Worm (Caenorhabditis elegans): ENCODE measurements around the gene Y39H10B.3.
A peak's percentile ranks its signal among the peaks of the same experiment; 100 is the strongest.

Gene Y39H10B.3

DNA sequence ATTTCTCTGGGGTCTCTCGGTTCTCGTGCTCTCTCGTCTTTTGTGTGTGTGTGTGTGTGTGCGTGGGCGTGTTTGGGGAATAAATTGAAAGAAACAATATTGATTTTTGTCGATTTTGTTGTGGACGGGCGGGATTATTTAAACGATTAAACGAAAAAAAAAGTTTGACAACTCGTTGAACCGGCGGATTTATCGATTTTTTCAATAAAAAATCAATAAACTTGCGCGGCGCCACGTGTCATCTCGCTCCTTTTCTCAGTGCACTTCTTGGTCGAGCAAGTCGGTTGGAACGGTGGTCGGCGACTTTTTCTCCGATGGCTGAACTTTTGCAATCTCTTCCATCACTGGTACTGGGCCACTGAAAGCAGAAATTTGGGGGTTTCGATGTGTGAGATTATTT lies 42.4 kb downstream of the Y39H10B.3 start:
- TF ChIP-seq lin-15B (tag; optimal IDR thresholded peaks at IDR 0.05), result no peak
- peak; percentile 52 for TF ChIP-seq ceh-28 (tag; optimal IDR thresholded peaks at IDR 0.05)
- no peak for TF ChIP-seq nhr-11 (tag; optimal IDR thresholded peaks at IDR 0.05)
- TF ChIP-seq elt-1 (tag; optimal IDR thresholded peaks at IDR 0.05), result no peak

- TF ChIP-seq elt-2 (tag; optimal IDR thresholded peaks at IDR 0.05) (no peak), nhr-25 (tag; optimal IDR thresholded peaks at IDR 0.05) (no peak), hmg-11 (tag; optimal IDR thresholded peaks at IDR 0.05) (no peak), nhr-28 (tag; optimal IDR thresholded peaks at IDR 0.05) (no peak), nhr-43 (tag; optimal IDR thresholded peaks at IDR 0.05; ENCODE audit: poor library complexity, severe bottlenecking) (no peak), nhr-12 (tag; optimal IDR thresholded peaks at IDR 0.05) (no peak), ZK546.5 (tag; optimal IDR thresholded peaks at IDR 0.05) (no peak), ceh-28 (tag; optimal IDR thresholded peaks at IDR 0.05) (no peak), nfya-1 (tag; optimal IDR thresholded peaks at IDR 0.05; ENCODE audit: insufficient read depth) (no peak), mml-1 (tag; optimal IDR thresholded peaks at IDR 0.05) (no peak)
These were observed 44.2 kb downstream of the Y39H10B.3 start for ce11 chrV:3714750-3715149.

DNA sequence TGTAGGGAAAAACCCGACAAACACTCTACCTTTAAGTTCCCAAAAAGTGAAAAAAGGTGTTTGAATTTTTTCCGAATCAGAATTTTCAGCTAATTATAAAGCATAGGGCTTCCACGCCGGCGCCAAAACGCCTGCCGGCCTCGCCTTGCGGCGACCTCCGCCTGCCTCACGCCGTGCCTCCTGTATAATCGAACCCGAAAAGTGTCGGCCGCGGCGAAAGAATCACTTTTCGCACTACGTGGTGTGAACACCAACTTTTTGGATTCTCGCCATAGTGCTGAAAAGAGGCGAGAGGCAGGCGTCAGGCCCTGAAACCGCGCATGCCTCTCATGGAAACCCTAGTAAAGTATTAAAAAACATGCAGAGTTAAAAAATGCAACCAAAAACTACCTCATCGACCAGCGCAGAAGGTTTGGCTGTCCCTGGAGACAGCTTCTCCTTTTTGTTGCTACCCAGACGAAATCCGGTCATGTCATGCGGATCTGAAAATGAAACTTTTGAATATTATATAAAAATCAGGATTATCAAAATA lies 45.0 kb downstream of the Y39H10B.3 start, which contains the start of gene nrsn-1:
TSS of gene nrsn-1 (minus strand) at position 482 of the 532 bp plus-strand sequence.
- no peak for TF ChIP-seq lin-39 (tag; optimal IDR thresholded peaks at IDR 0.05)

DNA sequence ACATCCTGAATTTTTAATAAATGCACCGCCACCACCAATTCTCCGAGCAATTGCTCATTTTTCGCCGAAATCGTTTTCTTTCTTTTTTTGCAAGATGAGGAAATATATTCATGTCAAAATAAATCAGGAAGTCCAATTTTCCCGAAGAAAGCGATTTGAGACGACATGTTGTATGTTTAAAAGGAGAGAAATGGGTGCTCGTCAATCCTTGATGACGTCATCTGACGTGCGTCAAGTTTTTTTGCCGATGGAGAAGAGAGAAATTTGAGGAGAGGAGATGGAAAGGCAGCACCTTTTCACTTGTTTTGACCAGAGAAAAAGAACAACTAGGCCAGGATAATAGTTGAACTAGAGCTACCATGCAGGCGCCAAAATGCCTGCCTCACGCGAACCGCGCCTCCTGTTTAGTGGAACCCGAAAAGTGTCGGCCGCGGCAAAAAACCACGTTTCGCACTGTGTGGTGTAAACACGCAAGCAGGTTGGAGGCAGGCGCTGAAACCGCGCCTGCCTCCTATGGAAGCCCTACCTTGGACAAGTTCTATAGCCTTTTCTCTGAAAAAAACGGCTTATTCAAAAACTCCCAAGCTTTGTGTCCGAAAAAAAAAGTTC lies 45.8 kb downstream of the Y39H10B.3 start:
- no peak for TF ChIP-seq nhr-28 (tag; optimal IDR thresholded peaks at IDR 0.05)
- TF ChIP-seq skn-1 (tag; optimal IDR thresholded peaks at IDR 0.05), result no peak
- TF ChIP-seq nfya-1 (tag; optimal IDR thresholded peaks at IDR 0.05; ENCODE audit: insufficient read depth), result peak; percentile 72
- TF ChIP-seq jun-1 (tag; optimal IDR thresholded peaks at IDR 0.05), result no peak
- no peak for TF ChIP-seq egl-27 (tag; optimal IDR thresholded peaks at IDR 0.05)
- no peak for TF ChIP-seq ztf-4 (tag; optimal IDR thresholded peaks at IDR 0.05)
- TF ChIP-seq nhr-11 (tag; optimal IDR thresholded peaks at IDR 0.05), result no peak
- TF ChIP-seq lin-39 (tag; optimal IDR thresholded peaks at IDR 0.05), result peak; percentile 59
- no peak for TF ChIP-seq nhr-67 (tag; optimal IDR thresholded peaks at IDR 0.05)
- no peak for TF ChIP-seq nhr-23 (tag; optimal IDR thresholded peaks at IDR 0.05)
- no peak for TF ChIP-seq eor-1 (tag; optimal IDR thresholded peaks at IDR 0.05)
- TF ChIP-seq fkh-10 (GFP tag; optimal IDR thresholded peaks at IDR 0.05), result peak; percentile 88
- TF ChIP-seq ceh-16 (tag; optimal IDR thresholded peaks at IDR 0.05), result no peak
- no peak for TF ChIP-seq elt-1 (tag; optimal IDR thresholded peaks at IDR 0.05)
- no peak for TF ChIP-seq mml-1 (tag; optimal IDR thresholded peaks at IDR 0.05)
- TF ChIP-seq pha-4 (tag; optimal IDR thresholded peaks at IDR 0.05), result no peak
- TF ChIP-seq nhr-25 (tag; optimal IDR thresholded peaks at IDR 0.05), result no peak
- TF ChIP-seq zag-1 (tag; optimal IDR thresholded peaks at IDR 0.05), result no peak
- no peak for TF ChIP-seq nhr-12 (tag; optimal IDR thresholded peaks at IDR 0.05)
- peak; percentile 91 for TF ChIP-seq unc-62 (GFP tag; optimal IDR thresholded peaks at IDR 0.05)
- TF ChIP-seq egl-5 (tag; optimal IDR thresholded peaks at IDR 0.05), result no peak
- TF ChIP-seq nhr-77 (tag; optimal IDR thresholded peaks at IDR 0.05), result no peak
- TF ChIP-seq ama-1 (optimal IDR thresholded peaks at IDR 0.05), result peak; percentile 25
- TF ChIP-seq fos-1 (tag; optimal IDR thresholded peaks at IDR 0.05), result no peak
- TF ChIP-seq elt-2 (tag; optimal IDR thresholded peaks at IDR 0.05), result no peak
- TF ChIP-seq ZK546.5 (tag; optimal IDR thresholded peaks at IDR 0.05), result no peak
- no peak for TF ChIP-seq lsy-12 (tag; optimal IDR thresholded peaks at IDR 0.05)
- TF ChIP-seq nhr-76 (tag; optimal IDR thresholded peaks at IDR 0.05), result no peak
- no peak for TF ChIP-seq nhr-237 (tag; optimal IDR thresholded peaks at IDR 0.05)

ce11 chrV:3717751-3718150 lies 47.2 kb downstream of the Y39H10B.3 start:
- TF ChIP-seq egl-27 (tag; optimal IDR thresholded peaks at IDR 0.05), result no peak
- TF ChIP-seq nhr-237 (tag; optimal IDR thresholded peaks at IDR 0.05), result no peak
- TF ChIP-seq jun-1 (tag; optimal IDR thresholded peaks at IDR 0.05), result no peak
- TF ChIP-seq lsy-12 (tag; optimal IDR thresholded peaks at IDR 0.05), result no peak
- no peak for TF ChIP-seq elt-3 (tag; optimal IDR thresholded peaks at IDR 0.05)
- no peak for TF ChIP-seq nhr-11 (tag; optimal IDR thresholded peaks at IDR 0.05)
- TF ChIP-seq mdl-1 (tag; optimal IDR thresholded peaks at IDR 0.05), result no peak
- no peak for TF ChIP-seq pqm-1 (tag; optimal IDR thresholded peaks at IDR 0.05)
- peak; percentile 60 for TF ChIP-seq fkh-10 (GFP tag; optimal IDR thresholded peaks at IDR 0.05)
- TF ChIP-seq ztf-4 (tag; optimal IDR thresholded peaks at IDR 0.05), result no peak
- TF ChIP-seq ztf-11 (tag; optimal IDR thresholded peaks at IDR 0.05), result no peak
- no peak for TF ChIP-seq egl-5 (tag; optimal IDR thresholded peaks at IDR 0.05)
- no peak for TF ChIP-seq elt-2 (tag; optimal IDR thresholded peaks at IDR 0.05)
- no peak for TF ChIP-seq fkh-2 (tag; optimal IDR thresholded peaks at IDR 0.05)
- TF ChIP-seq ceh-16 (tag; optimal IDR thresholded peaks at IDR 0.05), result no peak
- TF ChIP-seq unc-62 (GFP tag; optimal IDR thresholded peaks at IDR 0.05), result no peak
- TF ChIP-seq nhr-28 (tag; optimal IDR thresholded peaks at IDR 0.05), result no peak
- TF ChIP-seq unc-39 (tag; optimal IDR thresholded peaks at IDR 0.05), result no peak
- peak; percentile 86 for TF ChIP-seq lin-39 (tag; optimal IDR thresholded peaks at IDR 0.05)
- no peak for TF ChIP-seq ceh-9 (tag; optimal IDR thresholded peaks at IDR 0.05)
- TF ChIP-seq aly-2 (tag; optimal IDR thresholded peaks at IDR 0.05), result no peak
- TF ChIP-seq ceh-82 (tag; optimal IDR thresholded peaks at IDR 0.05), result no peak
- no peak for TF ChIP-seq tbx-2 (tag; optimal IDR thresholded peaks at IDR 0.05)
- TF ChIP-seq ama-1 (optimal IDR thresholded peaks at IDR 0.05), result peak; percentile 29
- no peak for TF ChIP-seq R02D3.7 (tag; optimal IDR thresholded peaks at IDR 0.05)

Measured in whole organism, L3 larva.